Worm (Caenorhabditis elegans) whole organism, L2 larva: Measurements from ENCODE around the gene noah-2.

Experiments
- C34F6.9 ChIP-seq: fragments of 150-350 bp; optimal IDR thresholded peaks from 2 replicates; lab custom pipeline; 2014; ENCODE audit warnings: missing biosample characterization, missing genetic modification characterization
- R02D3.7 ChIP-seq: fragments of 150-350 bp; optimal IDR thresholded peaks from 2 replicates; lab custom pipeline; 2014; ENCODE audit warnings: missing biosample characterization, missing genetic modification characterization
- Y55F3AM.14 ChIP-seq: fragments of 200-800 bp; sonication (Bioruptor generic); optimal IDR thresholded peaks from 2 replicates; lab custom pipeline; 2018; ENCODE audit warnings: mild to moderate bottlenecking, missing genetic modification characterization, missing compliant biosample characterization
- ceh-16 ChIP-seq: fragments of 150-350 bp; optimal IDR thresholded peaks from 2 replicates; lab custom pipeline; 2014; ENCODE audit warnings: missing biosample characterization, missing genetic modification characterization
- egl-27 ChIP-seq: sonication (generic microtip); optimal IDR thresholded peaks from 3 replicates; lab custom pipeline; 2017; ENCODE audit warnings: missing biosample characterization, missing genetic modification reagents, missing genetic modification characterization
- elt-3 ChIP-seq: sonication (generic microtip); optimal IDR thresholded peaks from 2 replicates; lab custom pipeline; 2017; ENCODE audit warnings: missing biosample characterization, missing genetic modification characterization
- fos-1 ChIP-seq: fragments of 150-350 bp; optimal IDR thresholded peaks from 2 replicates; lab custom pipeline; 2014; ENCODE audit warnings: missing biosample characterization, missing genetic modification characterization
- nhr-12 ChIP-seq: fragments of 150-350 bp; optimal IDR thresholded peaks from 2 replicates; lab custom pipeline; 2014; ENCODE audit warnings: missing biosample characterization, missing genetic modification characterization
- nhr-77 ChIP-seq: fragments of 150-350 bp; optimal IDR thresholded peaks from 2 replicates; lab custom pipeline; 2014; ENCODE audit warnings: missing biosample characterization, missing genetic modification characterization
- ztf-4 ChIP-seq: fragments of 150-350 bp; optimal IDR thresholded peaks from 2 replicates; lab custom pipeline; 2014; ENCODE audit warnings: missing biosample characterization, missing genetic modification characterization

DNA sequence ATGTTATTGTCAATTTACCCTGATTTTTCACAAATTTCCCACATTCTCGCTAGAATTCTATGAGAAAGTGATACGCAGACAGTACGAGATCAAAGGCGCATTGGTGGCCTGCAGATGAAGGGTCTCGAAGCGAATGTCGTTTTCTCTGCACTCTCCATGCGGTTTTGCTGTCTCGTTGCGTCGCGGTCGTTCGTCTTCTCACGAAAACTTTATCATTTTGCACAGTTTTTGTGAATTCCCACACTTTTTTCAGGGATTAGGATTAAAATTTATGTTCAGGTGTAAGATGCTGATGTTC is 20.1 kb upstream of the noah-2 start:
- TF ChIP-seq elt-3 (tag; lab: Kevin White, UChicago) (no peak), nhr-12 (tag; lab: Kevin White, UChicago) (no peak), egl-27 (tag; lab: Kevin White, UChicago) (peak; percentile 36), R02D3.7 (tag; lab: Kevin White, UChicago) (peak; percentile 33), fos-1 (tag; lab: Kevin White, UChicago) (peak; percentile 49), ceh-16 (tag; lab: Kevin White, UChicago) (no peak), ztf-4 (peak; percentile 64), Y55F3AM.14 (GFP tag; lab: Kevin White, UChicago) (no peak), C34F6.9 (peak; percentile 92), nhr-77 (tag; lab: Kevin White, UChicago) (no peak)
